ENCODE assay signal across 5 worm cellular contexts in genomic region chrIV:2928409-2928808, ce11.
TF ChIP-seq lines count a peak whose summit lies in the region.

manf-1 (minus strand) TSS chrIV:2928421.

TF ChIP-seq in whole organism, L1 larva, 84 proteins besides CTCF, POLR2A, EP300 and RAD21 (continued from another document and continues in another):
- TF ChIP-seq dpl-1 (GFP tag; optimal IDR thresholded peaks at IDR 0.05; lab: Kevin White, UChicago) (peak; percentile 69 to 79 (median 78)), ceh-88 (GFP tag; IDR thresholded peaks at IDR 0.05; lab: Robert Waterston, UW) (no peak), nhr-47 (tag; optimal IDR thresholded peaks at IDR 0.05; lab: Kevin White, UChicago) (peak; percentile 89), C16A3.4 (tag; optimal IDR thresholded peaks at IDR 0.05; lab: Kevin White, UChicago) (peak; percentile 55), mdl-1 (tag; optimal IDR thresholded peaks at IDR 0.05; lab: Kevin White, UChicago) (peak in 1 of 2 experiments; percentile 62), nhr-237 (tag; optimal IDR thresholded peaks at IDR 0.05; lab: Kevin White, UChicago) (no peak), lin-39 (tag; optimal IDR thresholded peaks at IDR 0.05; lab: Kevin White, UChicago) (peak; percentile 43), ztf-11 (tag; optimal IDR thresholded peaks at IDR 0.05; lab: Kevin White, UChicago) (peak in 1 of 2 experiments; percentile 19), mep-1 (tag; optimal IDR thresholded peaks at IDR 0.05; lab: Kevin White, UChicago) (peak; percentile 89), lin-35 (GFP tag; optimal IDR thresholded peaks at IDR 0.05; lab: Kevin White, UChicago) (peak; percentile 79 to 84), jun-1 (tag; optimal IDR thresholded peaks at IDR 0.05; lab: Kevin White, UChicago) (peak; percentile 60), nhr-12 (tag; optimal IDR thresholded peaks at IDR 0.05; lab: Kevin White, UChicago) (no peak), lin-13 (GFP tag; optimal IDR thresholded peaks at IDR 0.05; lab: Kevin White, UChicago) (peak; percentile 69), ztf-4 (tag; optimal IDR thresholded peaks at IDR 0.05; lab: Kevin White, UChicago) (no peak), egl-13 (tag; optimal IDR thresholded peaks at IDR 0.05; lab: Kevin White, UChicago) (no peak), nhr-71 (tag; optimal IDR thresholded peaks at IDR 0.05; lab: Kevin White, UChicago) (peak; percentile 84), xbp-1 (tag; optimal IDR thresholded peaks at IDR 0.05; lab: Kevin White, UChicago) (peak; percentile 99), efl-1 (optimal IDR thresholded peaks at IDR 0.05; lab: Kevin White, UChicago) (peak; percentile 76 to 84), efl-1 (GFP tag; optimal IDR thresholded peaks at IDR 0.05 in 1 of 2; lab: Kevin White, UChicago) (peak; percentile 79 to 97), ceh-82 (tag; optimal IDR thresholded peaks at IDR 0.05; lab: Kevin White, UChicago) (peak; percentile 55 to 73 (median 62)), irx-1 (tag; optimal IDR thresholded peaks at IDR 0.05; lab: Kevin White, UChicago) (peak; percentile 74), Y116A8C.19 (tag; optimal IDR thresholded peaks at IDR 0.05; lab: Kevin White, UChicago; ENCODE audit: borderline replicate concordance) (no peak), nhr-84 (tag; optimal IDR thresholded peaks at IDR 0.05; lab: Kevin White, UChicago) (no peak), grh-1 (GFP tag; IDR thresholded peaks at IDR 0.05; lab: Robert Waterston, UW) (0 out of 2 replicates have a peak, but pooled peaks have one; percentile 46), ceh-90 (tag; optimal IDR thresholded peaks at IDR 0.05; lab: Kevin White, UChicago) (peak; percentile 41)

TF ChIP-seq in whole organism, L2 larva, 48 proteins besides CTCF, POLR2A, EP300 and RAD21 (continued from another document and continues in another):
- TF ChIP-seq zag-1 (tag; optimal IDR thresholded peaks at IDR 0.05; lab: Kevin White, UChicago) (no peak), ztf-11 (tag; optimal IDR thresholded peaks at IDR 0.05; lab: Kevin White, UChicago) (no peak), nhr-11 (tag; optimal IDR thresholded peaks at IDR 0.05; lab: Kevin White, UChicago) (no peak), ama-1 (optimal IDR thresholded peaks at IDR 0.05; lab: Kevin White, UChicago) (peak; percentile 8), mdl-1 (tag; optimal IDR thresholded peaks at IDR 0.05; lab: Kevin White, UChicago) (no peak), R02D3.7 (tag; optimal IDR thresholded peaks at IDR 0.05; lab: Kevin White, UChicago) (peak; percentile 7), skn-1 (tag; optimal IDR thresholded peaks at IDR 0.05; lab: Kevin White, UChicago) (peak; percentile 14), peb-1 (tag; optimal IDR thresholded peaks at IDR 0.05; lab: Kevin White, UChicago) (no peak), mbf-1 (tag; optimal IDR thresholded peaks at IDR 0.05; lab: Kevin White, UChicago) (no peak), ZK546.5 (tag; optimal IDR thresholded peaks at IDR 0.05; lab: Kevin White, UChicago) (no peak), alr-1 (tag; optimal IDR thresholded peaks at IDR 0.05; lab: Kevin White, UChicago) (no peak), nhr-129 (tag; optimal IDR thresholded peaks at IDR 0.05; lab: Kevin White, UChicago) (peak; percentile 54), nhr-77 (tag; optimal IDR thresholded peaks at IDR 0.05; lab: Kevin White, UChicago) (no peak), mab-5 (tag; optimal IDR thresholded peaks at IDR 0.05; lab: Kevin White, UChicago) (peak; percentile 53), lin-39 (tag; optimal IDR thresholded peaks at IDR 0.05; lab: Kevin White, UChicago) (no peak), dmd-4 (tag; optimal IDR thresholded peaks at IDR 0.05; lab: Kevin White, UChicago) (no peak), gmeb-1 (tag; optimal IDR thresholded peaks at IDR 0.05; lab: Kevin White, UChicago) (peak; percentile 83), elt-1 (tag; optimal IDR thresholded peaks at IDR 0.05; lab: Kevin White, UChicago) (no peak), nhr-10 (tag; optimal IDR thresholded peaks at IDR 0.05; lab: Kevin White, UChicago) (no peak), nhr-237 (tag; optimal IDR thresholded peaks at IDR 0.05; lab: Kevin White, UChicago) (no peak), crh-2 (tag; optimal IDR thresholded peaks at IDR 0.05; lab: Kevin White, UChicago) (peak; percentile 76), nhr-21 (tag; optimal IDR thresholded peaks at IDR 0.05; lab: Kevin White, UChicago) (peak; percentile 50), unc-62 (GFP tag; optimal IDR thresholded peaks at IDR 0.05; lab: Kevin White, UChicago) (no peak), ceh-16 (tag; optimal IDR thresholded peaks at IDR 0.05; lab: Kevin White, UChicago) (peak; percentile 8), nhr-25 (tag; optimal IDR thresholded peaks at IDR 0.05; lab: Kevin White, UChicago) (peak; percentile 59), unc-55 (GFP tag; optimal IDR thresholded peaks at IDR 0.05; lab: Kevin White, UChicago) (peak; percentile 83), sem-4 (tag; optimal IDR thresholded peaks at IDR 0.05; lab: Kevin White, UChicago) (peak; percentile 33), fos-1 (tag; optimal IDR thresholded peaks at IDR 0.05; lab: Kevin White, UChicago) (peak; percentile 51), ztf-1 (GFP tag; conservative IDR thresholded peaks at IDR 0.05; lab: Robert Waterston, UW) (no peak)

TF ChIP-seq in whole organism, L3 larva, 47 proteins besides CTCF, POLR2A, EP300 and RAD21 (continued from another document and continues in another):
- TF ChIP-seq nhr-28 (tag; optimal IDR thresholded peaks at IDR 0.05; lab: Kevin White, UChicago) (no peak), unc-39 (tag; optimal IDR thresholded peaks at IDR 0.05; lab: Kevin White, UChicago) (no peak), egl-5 (tag; optimal IDR thresholded peaks at IDR 0.05; lab: Kevin White, UChicago) (peak; percentile 23), unc-62 (GFP tag; optimal IDR thresholded peaks at IDR 0.05; lab: Kevin White, UChicago) (no peak), sea-2 (GFP tag; optimal IDR thresholded peaks at IDR 0.05; lab: Kevin White, UChicago) (no peak), mdl-1 (tag; optimal IDR thresholded peaks at IDR 0.05; lab: Kevin White, UChicago) (no peak), ztf-4 (tag; optimal IDR thresholded peaks at IDR 0.05; lab: Kevin White, UChicago) (no peak), ceh-28 (tag; optimal IDR thresholded peaks at IDR 0.05; lab: Kevin White, UChicago) (no peak), skn-1 (tag; optimal IDR thresholded peaks at IDR 0.05; lab: Kevin White, UChicago) (peak; percentile 48), ceh-16 (tag; optimal IDR thresholded peaks at IDR 0.05; lab: Kevin White, UChicago) (no peak), ceh-82 (tag; optimal IDR thresholded peaks at IDR 0.05; lab: Kevin White, UChicago) (no peak), daf-12 (tag; optimal IDR thresholded peaks at IDR 0.05; lab: Kevin White, UChicago) (no peak), nhr-25 (tag; optimal IDR thresholded peaks at IDR 0.05; lab: Kevin White, UChicago) (peak; percentile 59), pha-4 (tag; optimal IDR thresholded peaks at IDR 0.05; lab: Kevin White, UChicago) (peak; percentile 70), snpc-4 (tag; optimal IDR thresholded peaks at IDR 0.05; lab: Kevin White, UChicago) (peak; percentile 62), R02D3.7 (tag; optimal IDR thresholded peaks at IDR 0.05; lab: Kevin White, UChicago) (no peak), hmg-11 (tag; optimal IDR thresholded peaks at IDR 0.05; lab: Kevin White, UChicago) (peak; percentile 71), lin-15B (tag; optimal IDR thresholded peaks at IDR 0.05; lab: Kevin White, UChicago) (peak; percentile 80), zag-1 (tag; optimal IDR thresholded peaks at IDR 0.05; lab: Kevin White, UChicago) (no peak), nhr-23 (tag; optimal IDR thresholded peaks at IDR 0.05; lab: Kevin White, UChicago) (peak; percentile 52), tbx-2 (tag; optimal IDR thresholded peaks at IDR 0.05; lab: Kevin White, UChicago) (peak; percentile 39), aly-2 (tag; optimal IDR thresholded peaks at IDR 0.05; lab: Kevin White, UChicago) (no peak), eor-1 (tag; optimal IDR thresholded peaks at IDR 0.05; lab: Kevin White, UChicago) (no peak), nfya-1 (tag; optimal IDR thresholded peaks at IDR 0.05; lab: Kevin White, UChicago; ENCODE audit: insufficient read depth) (peak; percentile 79), jun-1 (tag; optimal IDR thresholded peaks at IDR 0.05; lab: Kevin White, UChicago) (peak; percentile 53), fos-1 (tag; optimal IDR thresholded peaks at IDR 0.05; lab: Kevin White, UChicago) (no peak), fkh-2 (tag; optimal IDR thresholded peaks at IDR 0.05; lab: Kevin White, UChicago) (no peak), nhr-12 (tag; optimal IDR thresholded peaks at IDR 0.05; lab: Kevin White, UChicago) (no peak), mml-1 (tag; optimal IDR thresholded peaks at IDR 0.05; lab: Kevin White, UChicago) (no peak), ama-1 (optimal IDR thresholded peaks at IDR 0.05; lab: Kevin White, UChicago) (no peak)

TF ChIP-seq in whole organism, L4 larva, 104 proteins besides CTCF, POLR2A, EP300 and RAD21 (continued from another document):
- TF ChIP-seq duxl-1 (tag; optimal IDR thresholded peaks at IDR 0.05; lab: Kevin White, UChicago; ENCODE audit: poor library complexity), result no peak
- TF ChIP-seq lin-15B (tag; optimal IDR thresholded peaks at IDR 0.05; lab: Kevin White, UChicago), result no peak
- peak; percentile 82 for TF ChIP-seq lin-38 (GFP tag; IDR thresholded peaks at IDR 0.05; lab: Robert Waterston, UW)
- TF ChIP-seq lin-13 (GFP tag; optimal IDR thresholded peaks at IDR 0.05; lab: Kevin White, UChicago), result peak; percentile 32
- no peak for TF ChIP-seq aly-2 (tag; optimal IDR thresholded peaks at IDR 0.05; lab: Kevin White, UChicago)
- TF ChIP-seq daf-16 (GFP tag; optimal IDR thresholded peaks at IDR 0.05; lab: Kevin White, UChicago), result no peak
- TF ChIP-seq daf-16 (tag; optimal IDR thresholded peaks at IDR 0.05; lab: Kevin White, UChicago), result peak; percentile 57
- 0 out of 2 replicates have a peak, but pooled peaks have one; percentile 18 for TF ChIP-seq T26A8.4 (GFP tag; IDR thresholded peaks at IDR 0.05; lab: Robert Waterston, UW)
- TF ChIP-seq hlh-11 (tag; optimal IDR thresholded peaks at IDR 0.05; lab: Kevin White, UChicago), result peak; percentile 58
- TF ChIP-seq lin-1 (GFP tag; IDR thresholded peaks at IDR 0.05; lab: Robert Waterston, UW), result no peak
- peak; percentile 48 for TF ChIP-seq spr-3 (GFP tag; optimal IDR thresholded peaks at IDR 0.05; lab: Kevin White, UChicago)
- no peak for TF ChIP-seq tag-97 (GFP tag; IDR thresholded peaks at IDR 0.05; lab: Robert Waterston, UW)
- peak; percentile 56 for TF ChIP-seq dmd-6 (GFP tag; IDR thresholded peaks at IDR 0.05; lab: Robert Waterston, UW)
- TF ChIP-seq spr-1 (tag; optimal IDR thresholded peaks at IDR 0.05; lab: Kevin White, UChicago), result peak; percentile 3
- TF ChIP-seq nhr-6 (tag; optimal IDR thresholded peaks at IDR 0.05; lab: Kevin White, UChicago), result peak; percentile 10
- TF ChIP-seq mep-1 (tag; optimal IDR thresholded peaks at IDR 0.05; lab: Kevin White, UChicago), result peak; percentile 66
- TF ChIP-seq ceh-82 (tag; optimal IDR thresholded peaks at IDR 0.05; lab: Kevin White, UChicago), result no peak
- peak; percentile 84 for TF ChIP-seq mes-2 (tag; optimal IDR thresholded peaks at IDR 0.05; lab: Kevin White, UChicago; ENCODE audit: poor library complexity, severe bottlenecking)
- TF ChIP-seq nhr-76 (tag; optimal IDR thresholded peaks at IDR 0.05; lab: Kevin White, UChicago), result no peak
- peak; percentile 69 for TF ChIP-seq dpl-1 (GFP tag; optimal IDR thresholded peaks at IDR 0.05; lab: Kevin White, UChicago)
- peak; percentile 2 for TF ChIP-seq F37D6.2 (tag; optimal IDR thresholded peaks at IDR 0.05; lab: Kevin White, UChicago)
- no peak for TF ChIP-seq mxl-2 (GFP tag; conservative IDR thresholded peaks at IDR 0.05; lab: Robert Waterston, UW)
- TF ChIP-seq ceh-62 (tag; optimal IDR thresholded peaks at IDR 0.05; lab: Kevin White, UChicago), result no peak
- TF ChIP-seq lin-29 (GFP tag; IDR thresholded peaks at IDR 0.05; lab: Robert Waterston, UW), result no peak
- peak; percentile 77 for TF ChIP-seq dve-1 (tag; optimal IDR thresholded peaks at IDR 0.05; lab: Kevin White, UChicago; ENCODE audit: insufficient read depth)
- peak; percentile 20 for TF ChIP-seq nhr-11 (tag; optimal IDR thresholded peaks at IDR 0.05; lab: Kevin White, UChicago)
- peak; percentile 56 for TF ChIP-seq ztf-7 (tag; optimal IDR thresholded peaks at IDR 0.05; lab: Kevin White, UChicago)
- peak; percentile 69 for TF ChIP-seq arid-1 (GFP tag; conservative IDR thresholded peaks at IDR 0.05; lab: Robert Waterston, UW)
- peak; percentile 36 for TF ChIP-seq hlh-30 (tag; optimal IDR thresholded peaks at IDR 0.05; lab: Kevin White, UChicago; ENCODE audit: insufficient read depth)

TF ChIP-seq in whole organism, young adult, 124 proteins besides CTCF, POLR2A, EP300 and RAD21 (continued from another document):
- TF ChIP-seq hmg-1.2 (GFP tag; IDR thresholded peaks at IDR 0.05; lab: Robert Waterston, UW) (peak; percentile 45; the same call in 1 of the 2 replicates), madf-3 (GFP tag; IDR thresholded peaks at IDR 0.05; lab: Robert Waterston, UW) (no peak), ets-4 (GFP tag; optimal IDR thresholded peaks at IDR 0.05; lab: Kevin White, UChicago) (no peak), ama-1 (optimal IDR thresholded peaks at IDR 0.05; lab: Kevin White, UChicago) (peak; percentile 26), ama-1 (GFP tag; optimal IDR thresholded peaks at IDR 0.05; lab: Kevin White, UChicago) (no peak), ceh-100 (GFP tag; IDR thresholded peaks at IDR 0.05; lab: Robert Waterston, UW) (peak; percentile 49; the same call in 1 of the 2 replicates), cebp-1 (GFP tag; IDR thresholded peaks at IDR 0.05; lab: Robert Waterston, UW) (no peak), cebp-1 (tag; optimal IDR thresholded peaks at IDR 0.05; lab: Kevin White, UChicago) (peak; percentile 67), let-607 (tag; optimal IDR thresholded peaks at IDR 0.05; lab: Kevin White, UChicago) (peak; percentile 78 to 88), D2030.7 (GFP tag; IDR thresholded peaks at IDR 0.05; lab: Robert Waterston, UW) (0 out of 2 replicates have a peak, but pooled peaks have one; percentile 9), ztf-22 (GFP tag; optimal IDR thresholded peaks at IDR 0.05; lab: Kevin White, UChicago) (no peak), bed-2 (GFP tag; IDR thresholded peaks at IDR 0.05; lab: Robert Waterston, UW) (no peak), nfyb-1 (GFP tag; IDR thresholded peaks at IDR 0.05; lab: Robert Waterston, UW) (no peak), gei-17 (GFP tag; optimal IDR thresholded peaks at IDR 0.05; lab: Kevin White, UChicago) (no peak), snpc-4 (GFP tag; optimal IDR thresholded peaks at IDR 0.05; lab: Kevin White, UChicago) (no peak), snpc-4 (tag; optimal IDR thresholded peaks at IDR 0.05; lab: Kevin White, UChicago) (peak in 1 of 4 experiments; percentile 72), Y53G8AR.9 (GFP tag; conservative IDR thresholded peaks at IDR 0.05; lab: Robert Waterston, UW) (peak; percentile 70; the same call in 1 of the 2 replicates), F33H1.4 (GFP tag; IDR thresholded peaks at IDR 0.05; lab: Robert Waterston, UW) (peak; percentile 61), B0019.2 (GFP tag; conservative IDR thresholded peaks at IDR 0.05; lab: Robert Waterston, UW) (no peak), K11D2.4 (GFP tag; IDR thresholded peaks at IDR 0.05; lab: Robert Waterston, UW) (peak; percentile 77), C17E4.6 (GFP tag; IDR thresholded peaks at IDR 0.05; lab: Robert Waterston, UW) (0 out of 2 replicates have a peak, but pooled peaks have one; percentile 29), F39B2.1 (GFP tag; IDR thresholded peaks at IDR 0.05; lab: Robert Waterston, UW) (no peak), lsl-1 (GFP tag; optimal IDR thresholded peaks at IDR 0.05; lab: Kevin White, UChicago) (peak; percentile 51), madf-6 (GFP tag; IDR thresholded peaks at IDR 0.05; lab: Robert Waterston, UW) (peak; percentile 67; the same call in 1 of the 2 replicates), B0336.3 (GFP tag; IDR thresholded peaks at IDR 0.05; lab: Robert Waterston, UW) (0 out of 2 replicates have a peak, but pooled peaks have one; percentile 47), hlh-12 (tag; optimal IDR thresholded peaks at IDR 0.05; lab: Kevin White, UChicago) (no peak), rcor-1 (GFP tag; IDR thresholded peaks at IDR 0.05; lab: Robert Waterston, UW) (0 out of 2 replicates have a peak, but pooled peaks have one; percentile 36)
